Fruit fly (Drosophila melanogaster) whole organism, embryonic: ENCODE measurements around the gene Nepl3.
A peak's percentile ranks its signal among the peaks of the same experiment; 100 is the strongest.

Experiments
- Abd-B ChIP-seq: fragments of 200-800 bp; sonication (Bioruptor generic); optimal IDR thresholded peaks from 2 replicates; lab custom pipeline; 2018; ENCODE audit warnings: missing biosample characterization, mild to moderate bottlenecking, missing genetic modification characterization, moderate library complexity
- CG11247 ChIP-seq: fragments of 200-800 bp; sonication (Bioruptor generic); IDR thresholded peaks from 2 replicates; pipeline ENCODE4 v1.3.6; 2022; ENCODE audit warnings: missing biosample characterization, missing genetic modification characterization
- CG13775 ChIP-seq: fragments of 200-800 bp; sonication (Bioruptor generic); optimal IDR thresholded peaks from 3 replicates; lab custom pipeline; 2017; ENCODE audit warnings: missing biosample characterization, mild to moderate bottlenecking, missing genetic modification characterization
- CG14441 ChIP-seq: fragments of 200-800 bp; sonication (Bioruptor generic); IDR thresholded peaks from 2 replicates; pipeline ENCODE4 v1.3.6; 2022; ENCODE audit warnings: missing biosample characterization, missing genetic modification characterization
- CG14667 ChIP-seq: fragments of 200-800 bp; sonication (Bioruptor generic); IDR thresholded peaks from 2 replicates; pipeline ENCODE4 v1.3.6; 2022; ENCODE audit warnings: missing biosample characterization, missing genetic modification characterization
- CG17802 ChIP-seq: fragments of 200-800 bp; sonication (Bioruptor generic); optimal IDR thresholded peaks from 2 replicates; lab custom pipeline; 2018; ENCODE audit warnings: missing biosample characterization, mild to moderate bottlenecking, missing genetic modification characterization, moderate library complexity
- CG18011 ChIP-seq: fragments of 200-800 bp; sonication (Bioruptor generic); optimal IDR thresholded peaks from 2 replicates; lab custom pipeline; 2017; ENCODE audit warnings: missing biosample characterization, missing genetic modification characterization, mild to moderate bottlenecking, moderate library complexity, missing genotype
- CG18619 ChIP-seq: fragments of 200-800 bp; sonication (Bioruptor generic); optimal IDR thresholded peaks from 3 replicates; lab custom pipeline; 2017; ENCODE audit warnings: missing biosample characterization, mild to moderate bottlenecking, missing genetic modification characterization
- CG2678 ChIP-seq: fragments of 200-800 bp; sonication (Bioruptor generic); optimal IDR thresholded peaks from 3 replicates; lab custom pipeline; 2019; ENCODE audit warnings: missing biosample characterization, mild to moderate bottlenecking, missing genetic modification characterization, moderate library complexity
- CG3281 ChIP-seq: fragments of 200-800 bp; sonication (Bioruptor generic); optimal IDR thresholded peaks from 3 replicates; lab custom pipeline; 2017; ENCODE audit warnings: missing biosample characterization, mild to moderate bottlenecking, missing genetic modification characterization
- CG3407 ChIP-seq: fragments of 200-800 bp; sonication (Bioruptor generic); optimal IDR thresholded peaks from 2 replicates; lab custom pipeline; 2018; ENCODE audit warnings: missing biosample characterization, mild to moderate bottlenecking, missing genetic modification characterization
- CG34376 ChIP-seq: fragments of 200-800 bp; sonication (Bioruptor generic); optimal IDR thresholded peaks from 2 replicates; lab custom pipeline; 2018; ENCODE audit warnings: missing biosample characterization, mild to moderate bottlenecking, missing genetic modification characterization
- CG3995 ChIP-seq: fragments of 200-800 bp; sonication (Bioruptor generic); optimal IDR thresholded peaks from 3 replicates; lab custom pipeline; 2016; ENCODE audit warnings: missing biosample characterization, missing genetic modification characterization
- CG43689 ChIP-seq: fragments of 200-800 bp; sonication (Bioruptor generic); IDR thresholded peaks from 2 replicates; pipeline ENCODE4 v1.3.6; 2022; ENCODE audit warnings: missing biosample characterization, missing genetic modification characterization
- CG4707 ChIP-seq: fragments of 200-800 bp; sonication (Bioruptor generic); optimal IDR thresholded peaks from 2 replicates; lab custom pipeline; 2018; ENCODE audit warnings: missing biosample characterization, mild to moderate bottlenecking, missing genetic modification characterization, moderate library complexity
- CG4820 ChIP-seq: fragments of 200-800 bp; sonication (Bioruptor generic); optimal IDR thresholded peaks from 3 replicates; lab custom pipeline; 2016; ENCODE audit warnings: missing biosample characterization, missing genetic modification characterization
- CG5953 ChIP-seq: fragments of 200-800 bp; sonication (Bioruptor generic); IDR thresholded peaks from 2 replicates; pipeline ENCODE4 v1.3.6; 2022; ENCODE audit warnings: missing biosample characterization, missing genetic modification characterization
- CG7271 ChIP-seq: fragments of 200-800 bp; sonication (Bioruptor generic); optimal IDR thresholded peaks from 2 replicates; lab custom pipeline; 2018; ENCODE audit warnings: missing biosample characterization, mild to moderate bottlenecking, missing genetic modification characterization, moderate library complexity
- CG7963 ChIP-seq: fragments of 200-800 bp; sonication (Bioruptor generic); IDR thresholded peaks from 3 replicates; pipeline ENCODE4 v1.3.6; 2022; ENCODE audit warnings: missing biosample characterization, missing genetic modification characterization; ENCODE audit not compliant: partially characterized antibody
- CG8388 ChIP-seq: fragments of 200-800 bp; sonication (Bioruptor generic); optimal IDR thresholded peaks from 2 replicates; lab custom pipeline; 2019; ENCODE audit warnings: missing biosample characterization, mild to moderate bottlenecking, missing genetic modification characterization, moderate library complexity
- CG9876 ChIP-seq: fragments of 200-800 bp; sonication (Bioruptor generic); optimal IDR thresholded peaks from 2 replicates; lab custom pipeline; 2016; ENCODE audit warnings: missing biosample characterization, missing genetic modification characterization
- CG9932 ChIP-seq: fragments of 200-800 bp; sonication (Bioruptor generic); IDR thresholded peaks from 2 replicates; pipeline ENCODE4 v1.3.6; 2022; ENCODE audit warnings: missing biosample characterization, missing genetic modification characterization
- Camta ChIP-seq: fragments of 200-800 bp; sonication (Bioruptor generic); optimal IDR thresholded peaks from 2 replicates; lab custom pipeline; 2016; ENCODE audit warnings: missing biosample characterization, missing genetic modification characterization
- D19B ChIP-seq: fragments of 200-800 bp; sonication (Bioruptor generic); optimal IDR thresholded peaks from 2 replicates; lab custom pipeline; 2017; ENCODE audit warnings: missing biosample characterization, mild to moderate bottlenecking, missing genetic modification characterization
- Deaf1 ChIP-seq: fragments of 200-800 bp; optimal IDR thresholded peaks from 3 replicates; lab custom pipeline; 2019; ENCODE audit warnings: missing biosample characterization, mild to moderate bottlenecking, missing genetic modification characterization, moderate library complexity
- Dek ChIP-seq: fragments of 200-800 bp; sonication (Bioruptor generic); optimal IDR thresholded peaks from 3 replicates; lab custom pipeline; 2019; ENCODE audit warnings: missing biosample characterization, mild to moderate bottlenecking, missing genetic modification characterization, moderate library complexity
- Dip2 ChIP-seq: fragments of 200-800 bp; sonication (Bioruptor generic); IDR thresholded peaks from 2 replicates; pipeline ENCODE4 v1.3.6; 2022; ENCODE audit warnings: missing biosample characterization, missing genetic modification characterization
- Dref ChIP-seq: fragments of 200-800 bp; sonication (Bioruptor generic); IDR thresholded peaks from 2 replicates; pipeline ENCODE4 v1.3.6; 2022; ENCODE audit warnings: missing biosample characterization, missing genetic modification characterization
- HLH4C ChIP-seq: fragments of 200-800 bp; sonication (Bioruptor generic); IDR thresholded peaks from 3 replicates; pipeline ENCODE4 v1.3.6; 2022; ENCODE audit warnings: missing biosample characterization, missing genetic modification characterization; ENCODE audit not compliant: partially characterized antibody
- HLHmδ ChIP-seq: fragments of 200-800 bp; sonication (Bioruptor generic); optimal IDR thresholded peaks from 2 replicates; lab custom pipeline; 2018; ENCODE audit warnings: missing biosample characterization, mild to moderate bottlenecking, missing genetic modification characterization, moderate library complexity
- Hand ChIP-seq: fragments of 200-800 bp; sonication (Bioruptor generic); optimal IDR thresholded peaks from 2 replicates; lab custom pipeline; 2017; ENCODE audit warnings: mild to moderate bottlenecking, missing biosample characterization, missing genetic modification reagents, missing genetic modification characterization
- HmgZ ChIP-seq: fragments of 200-800 bp; sonication (Bioruptor generic); optimal IDR thresholded peaks from 2 replicates; lab custom pipeline; 2018; ENCODE audit warnings: missing biosample characterization, mild to moderate bottlenecking, missing genetic modification characterization
- Hsf ChIP-seq: fragments of 200-800 bp; sonication (Bioruptor generic); optimal IDR thresholded peaks from 3 replicates; lab custom pipeline; 2016; ENCODE audit warnings: missing biosample characterization, missing genetic modification characterization
- Lim3 ChIP-seq: fragments of 200-800 bp; sonication (Bioruptor generic); IDR thresholded peaks from 2 replicates; pipeline ENCODE4 v1.3.6; 2022; ENCODE audit warnings: missing biosample characterization, missing genetic modification characterization
- MBD-R2 ChIP-seq: fragments of 200-800 bp; sonication (Bioruptor generic); IDR thresholded peaks from 2 replicates; pipeline ENCODE4 v1.3.6; 2022; ENCODE audit warnings: missing biosample characterization, missing genetic modification characterization
- MESR4 ChIP-seq: fragments of 200-800 bp; sonication (Bioruptor generic); optimal IDR thresholded peaks from 2 replicates; lab custom pipeline; 2018; ENCODE audit warnings: missing biosample characterization, mild to moderate bottlenecking, missing genetic modification characterization, moderate library complexity
- Meics ChIP-seq: fragments of 200-800 bp; sonication (Bioruptor generic); optimal IDR thresholded peaks from 2 replicates; lab custom pipeline; 2017; ENCODE audit warnings: missing biosample characterization, mild to moderate bottlenecking, missing genetic modification characterization
- Ptx1 ChIP-seq: fragments of 200-800 bp; sonication (Bioruptor generic); IDR thresholded peaks from 2 replicates; pipeline ENCODE4 v1.3.6; 2022; ENCODE audit warnings: missing biosample characterization, missing genetic modification characterization
- Sox100B ChIP-seq: fragments of 200-800 bp; sonication (Bioruptor generic); optimal IDR thresholded peaks from 3 replicates; lab custom pipeline; 2018; ENCODE audit warnings: missing biosample characterization, mild to moderate bottlenecking, missing genetic modification characterization
- Sry-β ChIP-seq: fragments of 200-800 bp; sonication (Bioruptor generic); optimal IDR thresholded peaks from 2 replicates; lab custom pipeline; 2018; ENCODE audit warnings: missing biosample characterization, mild to moderate bottlenecking, missing genetic modification characterization, moderate library complexity
- ab ChIP-seq: fragments of 200-800 bp; sonication (Bioruptor generic); optimal IDR thresholded peaks from 2 replicates; lab custom pipeline; 2016; ENCODE audit warnings: missing biosample characterization, missing genetic modification characterization
- abd-A ChIP-seq: fragments of 200-800 bp; sonication (Bioruptor generic); optimal IDR thresholded peaks from 3 replicates; lab custom pipeline; 2019; ENCODE audit warnings: missing biosample characterization, mild to moderate bottlenecking, missing genetic modification characterization, moderate library complexity
- bab2 ChIP-seq: fragments of 200-800 bp; sonication (Bioruptor generic); optimal IDR thresholded peaks from 2 replicates; lab custom pipeline; 2016; ENCODE audit warnings: missing biosample characterization, missing genetic modification characterization
- caup ChIP-seq: fragments of 200-800 bp; sonication (Bioruptor generic); optimal IDR thresholded peaks from 3 replicates; lab custom pipeline; 2017; ENCODE audit warnings: missing biosample characterization, mild to moderate bottlenecking, missing genetic modification characterization, moderate library complexity; ENCODE audit not compliant: severe bottlenecking
- cwo ChIP-seq: fragments of 200-800 bp; sonication (Bioruptor generic); optimal IDR thresholded peaks from 3 replicates; lab custom pipeline; 2017; ENCODE audit warnings: missing biosample characterization, missing genetic modification characterization, mild to moderate bottlenecking, moderate library complexity, missing genetic modification reagents
- da ChIP-seq: fragments of 200-800 bp; sonication (Bioruptor generic); optimal IDR thresholded peaks from 2 replicates; lab custom pipeline; 2016; ENCODE audit warnings: missing biosample characterization, missing genetic modification characterization
- esg ChIP-seq: fragments of 200-800 bp; sonication (Bioruptor generic); conservative IDR thresholded peaks from 2 replicates; pipeline ENCODE4 v1.3.6; 2022; ENCODE audit warnings: missing biosample characterization, missing genetic modification characterization
- gcm ChIP-seq: fragments of 200-800 bp; sonication (Bioruptor generic); optimal IDR thresholded peaks from 2 replicates; lab custom pipeline; 2019; ENCODE audit warnings: missing biosample characterization, mild to moderate bottlenecking, missing genetic modification characterization, moderate library complexity
- repo ChIP-seq: fragments of 200-800 bp; sonication (Bioruptor generic); optimal IDR thresholded peaks from 2 replicates; lab custom pipeline; 2016; ENCODE audit warnings: missing biosample characterization, missing genetic modification characterization
- ro ChIP-seq: fragments of 200-800 bp; sonication (Bioruptor generic); IDR thresholded peaks from 2 replicates; pipeline ENCODE4 v1.3.6; 2022; ENCODE audit warnings: missing biosample characterization, missing genetic modification characterization
- vvl ChIP-seq: fragments of 200-800 bp; sonication (Bioruptor generic); IDR thresholded peaks from 2 replicates; pipeline ENCODE4 v1.3.6; 2022; ENCODE audit warnings: missing biosample characterization, missing genetic modification characterization

Nepl3 gene

dm6 chr2L:5043043-5043442 is 15.0 kb downstream of the Nepl3 start, which contains the start of the genes CG33995, CG44000 and CG44001 (continued):
- no peak for TF ChIP-seq cwo
- TF ChIP-seq CG14441 (GFP tag; lab: Robert Waterston, UW): peak; percentile 25; the same call in 1 of the 2 replicates
- no peak for TF ChIP-seq CG3407
- peak; percentile 48 for TF ChIP-seq CG34376 (GFP tag; lab: Kevin White, UChicago)
- TF ChIP-seq HLHmδ (GFP tag; lab: Kevin White, UChicago): peak; percentile 7
- TF ChIP-seq da (GFP tag; lab: Kevin White, UChicago): no peak
- TF ChIP-seq Dek: peak; percentile 24
- no peak for TF ChIP-seq CG14667 (GFP tag; lab: Robert Waterston, UW)
- peak; percentile 60 for TF ChIP-seq CG9876 (GFP tag; lab: Kevin White, UChicago)
- no peak for TF ChIP-seq esg (GFP tag; lab: Robert Waterston, UW)
- peak; percentile 54 for TF ChIP-seq repo (GFP tag; lab: Kevin White, UChicago)
- TF ChIP-seq Camta (GFP tag; lab: Kevin White, UChicago): peak; percentile 41
- TF ChIP-seq ro (GFP tag; lab: Robert Waterston, UW): no peak
- TF ChIP-seq Lim3 (GFP tag; lab: Robert Waterston, UW): no peak
- peak; percentile 3 for TF ChIP-seq CG7271
- no peak for TF ChIP-seq CG5953
- TF ChIP-seq CG43689 (GFP tag; lab: Robert Waterston, UW): no peak
- peak; percentile 94 for TF ChIP-seq MBD-R2 (GFP tag; lab: Robert Waterston, UW)
- no peak for TF ChIP-seq CG18011 (GFP tag; lab: Kevin White, UChicago)
- TF ChIP-seq CG7963 (GFP tag; lab: Robert Waterston, UW): no peak
- TF ChIP-seq Meics (GFP tag; lab: Kevin White, UChicago): peak; percentile 45
- peak; percentile 13 for TF ChIP-seq CG18619 (GFP tag; lab: Kevin White, UChicago)
- TF ChIP-seq caup: peak; percentile 40
- TF ChIP-seq Ptx1: peak; percentile 49
- no peak for TF ChIP-seq Sox100B (GFP tag; lab: Kevin White, UChicago)
- TF ChIP-seq CG8388 (GFP tag; lab: Kevin White, UChicago): no peak
- TF ChIP-seq MESR4 (GFP tag; lab: Kevin White, UChicago): peak; percentile 86
- no peak for TF ChIP-seq HLH4C (GFP tag; lab: Robert Waterston, UW)
- peak; percentile 1 for TF ChIP-seq CG13775 (GFP tag; lab: Kevin White, UChicago)
- no peak for TF ChIP-seq CG17802 (tag; lab: Kevin White, UChicago)
- TF ChIP-seq Hsf (GFP tag; lab: Kevin White, UChicago): peak; percentile 61
- TF ChIP-seq Sry-β (GFP tag; lab: Kevin White, UChicago): no peak
- peak; percentile 19 for TF ChIP-seq CG4707 (GFP tag; lab: Kevin White, UChicago)
- peak; percentile 69 for TF ChIP-seq CG3281 (GFP tag; lab: Kevin White, UChicago)
- peak; percentile 17 for TF ChIP-seq Deaf1 (tag; lab: Kevin White, UChicago)
- 0 out of 2 replicates have a peak, but pooled peaks have one; percentile 12 for TF ChIP-seq CG11247 (GFP tag; lab: Robert Waterston, UW)
- TF ChIP-seq ab: no peak
- TF ChIP-seq vvl (GFP tag; lab: Robert Waterston, UW): peak; percentile 71
- TF ChIP-seq Hand (GFP tag; lab: Kevin White, UChicago): no peak
- TF ChIP-seq CG4820 (GFP tag; lab: Kevin White, UChicago): peak; percentile 16
- TF ChIP-seq D19B (GFP tag; lab: Kevin White, UChicago): no peak
- peak; percentile 86 for TF ChIP-seq HmgZ (tag; lab: Kevin White, UChicago)
- peak; percentile 29 for TF ChIP-seq CG3995 (GFP tag; lab: Kevin White, UChicago)
- peak; percentile 55 for TF ChIP-seq Dref
- peak; percentile 31 for TF ChIP-seq CG2678 (tag; lab: Kevin White, UChicago)
- TF ChIP-seq CG9932: peak; percentile 67
- peak; percentile 69 for TF ChIP-seq abd-A
- TF ChIP-seq Dip2 (GFP tag; lab: Robert Waterston, UW): no peak
- no peak for TF ChIP-seq gcm (GFP tag; lab: Kevin White, UChicago)
- peak; percentile 16 for TF ChIP-seq Abd-B (GFP tag; lab: Kevin White, UChicago)
- TF ChIP-seq bab2: peak; percentile 46
